Worm (Caenorhabditis elegans) whole organism, early embryonic: ENCODE measurements around the gene ptr-5.

Source experiments
- F13C5.2 ChIP-seq: sonication (generic microtip); optimal IDR thresholded peaks from 2 replicates; lab custom pipeline; 2017; ENCODE audit warnings: mild to moderate bottlenecking, missing genetic modification characterization, inconsistent platforms, missing compliant biosample characterization
- aly-1 ChIP-seq: sonication (generic microtip); optimal IDR thresholded peaks from 2 replicates; lab custom pipeline; 2016; ENCODE audit warnings: missing genetic modification characterization, missing compliant biosample characterization
- ama-1 ChIP-seq: fragments of 150-350 bp; optimal IDR thresholded peaks from 2 replicates; lab custom pipeline; 2014
- ceh-13 ChIP-seq: fragments of 200-800 bp; sonication (Bioruptor generic); optimal IDR thresholded peaks from 2 replicates; lab custom pipeline; 2018; ENCODE audit warnings: mild to moderate bottlenecking, missing genetic modification characterization, missing compliant biosample characterization
- ceh-36 ChIP-seq: sonication (generic microtip); optimal IDR thresholded peaks from 2 replicates; lab custom pipeline; 2016; ENCODE audit warnings: missing genetic modification characterization, inconsistent platforms, missing compliant biosample characterization
- ets-7 ChIP-seq: sonication (generic microtip); optimal IDR thresholded peaks from 2 replicates; lab custom pipeline; 2016; ENCODE audit warnings: missing genotype, missing genetic modification characterization, missing compliant biosample characterization
- hmbx-1 ChIP-seq: sonication (generic microtip); optimal IDR thresholded peaks from 2 replicates; lab custom pipeline; 2016; ENCODE audit warnings: mild to moderate bottlenecking, missing genetic modification characterization, missing compliant biosample characterization
- hmg-4 ChIP-seq: fragments of 200-800 bp; sonication (Bioruptor generic); optimal IDR thresholded peaks from 2 replicates; lab custom pipeline; 2018; ENCODE audit warnings: mild to moderate bottlenecking, missing genetic modification characterization, missing compliant biosample characterization
- hnd-1 ChIP-seq: sonication (generic microtip); optimal IDR thresholded peaks from 2 replicates; lab custom pipeline; 2016; ENCODE audit warnings: missing genetic modification characterization, missing compliant biosample characterization
- pes-1 ChIP-seq: fragments of 200-800 bp; sonication (Bioruptor generic); IDR thresholded peaks from 2 replicates; pipeline ENCODE4 v1.3.6; 2022; ENCODE audit warnings: missing genetic modification reagents, missing genetic modification characterization, missing compliant biosample characterization
- tbx-11 ChIP-seq: fragments of 200-800 bp; sonication (Bioruptor generic); IDR thresholded peaks from 2 replicates; pipeline ENCODE4 v1.3.6; 2022; ENCODE audit warnings: missing genetic modification characterization, missing compliant biosample characterization
- tbx-37 ChIP-seq: fragments of 200-800 bp; sonication (Bioruptor generic); conservative IDR thresholded peaks from 2 replicates; pipeline ENCODE4 v1.3.6; 2022; ENCODE audit warnings: missing genetic modification reagents, missing genetic modification characterization, missing compliant biosample characterization
- tra-4 ChIP-seq: sonication (generic microtip); optimal IDR thresholded peaks from 2 replicates; lab custom pipeline; 2017; ENCODE audit warnings: missing genetic modification characterization, missing compliant biosample characterization

DNA sequence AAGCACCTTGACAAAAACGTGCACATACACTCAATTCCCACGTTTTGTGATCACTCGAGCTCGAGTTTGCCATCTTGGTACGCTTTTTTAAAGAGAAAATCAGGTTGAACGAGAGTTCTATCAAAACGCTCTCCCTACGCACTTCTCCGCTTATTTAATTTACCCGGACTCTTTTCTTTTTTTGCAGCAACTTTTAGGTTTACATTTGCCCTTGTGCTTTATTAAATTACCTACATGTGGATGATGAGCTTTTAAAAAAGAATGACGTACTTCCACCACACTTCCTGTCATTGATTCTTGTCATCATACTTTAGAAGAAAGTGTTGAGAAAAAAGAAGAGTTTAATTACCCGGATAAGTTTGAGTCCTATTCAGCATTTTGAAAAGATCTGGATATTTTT lies 33.7 kb downstream of the ptr-5 start:
- TF ChIP-seq tra-4 (tag; lab: Kevin White, UChicago) (no peak), ets-7 (tag; lab: Kevin White, UChicago) (no peak), tbx-11 (no peak), ama-1 (no peak), hnd-1 (tag; lab: Kevin White, UChicago) (no peak), ceh-36 (tag; lab: Kevin White, UChicago) (no peak), F13C5.2 (tag; lab: Kevin White, UChicago) (no peak), pes-1 (GFP tag; lab: Robert Waterston, UW) (no peak), hmg-4 (GFP tag; lab: Kevin White, UChicago) (no peak), ceh-13 (GFP tag; lab: Kevin White, UChicago) (no peak), aly-1 (tag; lab: Kevin White, UChicago) (no peak), tbx-37 (GFP tag; lab: Robert Waterston, UW) (no peak), hmbx-1 (tag; lab: Kevin White, UChicago) (no peak)
